Fruit fly (Drosophila melanogaster): ENCODE measurements around the gene CG34308.

DNA sequence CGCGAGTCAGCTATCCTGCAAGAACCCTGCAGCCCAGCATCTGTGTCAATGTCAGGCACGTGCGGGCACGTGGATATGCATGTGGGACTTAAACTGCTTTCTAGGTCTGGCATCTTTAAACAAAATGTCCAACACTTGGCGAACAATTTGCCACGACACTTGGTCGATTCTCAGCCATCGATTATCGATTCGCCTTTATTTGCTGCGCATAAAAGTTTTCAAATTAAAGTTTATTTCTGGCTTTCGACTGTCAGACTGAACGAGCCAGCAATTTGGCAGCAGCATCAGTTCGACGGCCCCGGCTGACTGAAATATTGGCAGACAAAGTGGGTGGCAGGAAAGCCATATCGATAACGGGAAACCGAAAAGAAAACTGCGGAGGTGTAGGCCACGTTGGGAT is 49.1 kb downstream of the CG34308 start:
- no peak for TF ChIP-seq insv (optimal IDR thresholded peaks at IDR 0.05)
- no peak for TF ChIP-seq Myc (optimal IDR thresholded peaks at IDR 0.05)

Data from Kc167 (cell line).